Worm (Caenorhabditis elegans): Measurements from ENCODE around the gene M04B2.6.

M04B2.6 gene

ce11 chrIV:11510664-11511063 lies at the start of gene M04B2.6:
M04B2.6 (minus strand) TSS chrIV:11510764.
- TF ChIP-seq W03F9.2 (tag; optimal IDR thresholded peaks at IDR 0.05) (no peak), him-1 (tag; optimal IDR thresholded peaks at IDR 0.05) (no peak), dao-5 (tag; optimal IDR thresholded peaks at IDR 0.05) (no peak)

- no peak for TF ChIP-seq dao-5 (tag; optimal IDR thresholded peaks at IDR 0.05)
- TF ChIP-seq him-1 (tag; optimal IDR thresholded peaks at IDR 0.05), result no peak
- no peak for TF ChIP-seq W03F9.2 (tag; optimal IDR thresholded peaks at IDR 0.05)
These were observed 41.2 kb upstream of the M04B2.6 start, which contains the start of gene col-128 for ce11 chrIV:11551813-11552212. col-128 (minus strand) TSS chrIV:11551960.

- TF ChIP-seq him-1 (tag; optimal IDR thresholded peaks at IDR 0.05), result peak; percentile 65
- TF ChIP-seq dao-5 (tag; optimal IDR thresholded peaks at IDR 0.05), result peak; percentile 63
- TF ChIP-seq W03F9.2 (tag; optimal IDR thresholded peaks at IDR 0.05), result peak; percentile 69
These were observed 39.1 kb upstream of the M04B2.6 start for ce11 chrIV:11549694-11550093.

DNA sequence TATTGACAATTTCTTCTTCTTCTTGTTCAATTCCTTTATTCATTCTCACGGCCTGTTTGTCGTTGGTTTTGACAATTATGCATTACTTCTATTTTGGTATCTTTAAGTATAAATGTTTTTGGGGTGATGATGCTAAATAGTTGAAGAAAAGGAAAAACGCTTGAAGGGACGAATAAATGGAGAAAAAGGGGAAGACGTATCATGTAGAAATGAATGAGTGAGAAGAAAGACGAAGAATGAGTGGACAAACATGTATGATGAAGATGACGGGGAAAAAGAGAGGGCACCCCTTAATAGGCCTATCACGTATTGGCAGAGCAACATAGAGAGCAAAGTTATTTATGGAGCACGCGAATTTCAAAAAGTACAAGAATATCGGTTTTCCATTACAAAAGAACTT lies 38.1 kb upstream of the M04B2.6 start, which contains the start of gene M04B2.7:
M04B2.7 (minus strand) TSS at position 101 of the 400 bp plus-strand sequence.
- TF ChIP-seq him-1 (tag; optimal IDR thresholded peaks at IDR 0.05), result no peak
- no peak for TF ChIP-seq dao-5 (tag; optimal IDR thresholded peaks at IDR 0.05)
- TF ChIP-seq W03F9.2 (tag; optimal IDR thresholded peaks at IDR 0.05), result no peak

- TF ChIP-seq dao-5 (tag; optimal IDR thresholded peaks at IDR 0.05) (peak; percentile 2), W03F9.2 (tag; optimal IDR thresholded peaks at IDR 0.05) (no peak)
These were observed 17.2 kb upstream of the M04B2.6 start, which contains the start of gene M04B2.2 for ce11 chrIV:11527752-11528151. M04B2.2 (plus strand) TSS chrIV:11528052.

DNA sequence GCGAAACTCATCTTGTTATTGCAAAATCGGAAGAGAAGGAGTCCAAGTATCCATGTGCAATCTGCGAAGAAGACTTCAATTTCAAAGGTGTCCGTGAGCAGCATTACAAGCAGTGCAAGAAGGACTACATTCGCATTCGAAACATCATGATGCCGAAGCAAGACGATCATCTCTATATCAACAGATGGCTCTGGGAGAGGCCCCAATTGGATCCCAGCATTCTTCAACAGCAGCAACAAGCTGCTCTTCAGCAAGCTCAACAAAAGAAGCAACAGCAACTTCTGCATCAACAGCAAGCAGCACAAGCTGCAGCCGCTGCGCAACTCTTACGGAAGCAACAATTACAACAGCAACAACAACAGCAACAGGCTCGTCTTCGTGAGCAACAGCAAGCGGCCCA lies 15.6 kb upstream of the M04B2.6 start:
- TF ChIP-seq him-1 (tag; optimal IDR thresholded peaks at IDR 0.05), result no peak

DNA sequence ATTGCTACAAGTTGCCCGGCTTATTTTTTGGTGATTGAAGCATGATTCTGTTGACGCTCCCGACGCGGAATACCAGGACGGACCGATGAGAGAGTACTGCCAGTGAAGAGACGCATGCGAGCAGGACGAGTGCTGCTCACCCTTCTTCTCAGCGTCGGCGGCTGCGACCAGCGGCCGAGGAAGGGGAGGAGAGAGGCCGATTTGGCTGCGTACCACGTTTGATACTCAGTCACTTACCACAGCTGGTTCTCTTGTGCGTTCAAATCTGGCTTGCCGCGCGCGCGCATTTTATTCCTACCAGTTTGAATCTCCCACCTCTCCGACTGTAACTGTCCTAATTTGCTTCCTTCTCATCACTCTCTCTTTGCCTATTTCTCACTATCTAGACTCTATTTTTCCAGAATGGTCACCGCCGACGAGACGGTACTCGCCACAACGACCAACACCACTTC lies 13.7 kb upstream of the M04B2.6 start, which contains the start of gene mep-1:
mep-1 (plus strand) TSS at position 402 of the 452 bp plus-strand sequence.
- no peak for TF ChIP-seq dao-5 (tag; optimal IDR thresholded peaks at IDR 0.05)
- TF ChIP-seq him-1 (tag; optimal IDR thresholded peaks at IDR 0.05), result peak; percentile 50
- TF ChIP-seq W03F9.2 (tag; optimal IDR thresholded peaks at IDR 0.05), result peak; percentile 24

DNA sequence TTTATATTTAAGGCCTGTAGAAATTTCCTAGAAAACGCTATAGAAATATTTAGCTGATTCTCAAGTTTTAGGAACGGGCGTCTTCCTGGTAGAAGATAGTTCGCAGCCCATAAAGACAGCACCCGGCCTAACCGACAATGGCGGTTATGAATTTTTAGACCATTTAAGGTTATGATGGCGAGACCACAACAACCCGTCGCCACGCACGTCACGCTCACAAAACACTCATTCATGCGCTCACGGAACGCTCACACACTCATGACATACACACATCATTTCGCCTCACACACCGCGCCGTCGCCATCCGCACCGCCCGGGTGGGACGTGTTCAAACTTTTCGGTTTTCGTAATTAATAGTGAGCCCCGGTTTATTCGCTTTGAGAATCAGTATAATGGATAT lies 13.1 kb upstream of the M04B2.6 start:
- TF ChIP-seq dao-5 (tag; optimal IDR thresholded peaks at IDR 0.05) (no peak), W03F9.2 (tag; optimal IDR thresholded peaks at IDR 0.05) (no peak), him-1 (tag; optimal IDR thresholded peaks at IDR 0.05) (no peak)

DNA sequence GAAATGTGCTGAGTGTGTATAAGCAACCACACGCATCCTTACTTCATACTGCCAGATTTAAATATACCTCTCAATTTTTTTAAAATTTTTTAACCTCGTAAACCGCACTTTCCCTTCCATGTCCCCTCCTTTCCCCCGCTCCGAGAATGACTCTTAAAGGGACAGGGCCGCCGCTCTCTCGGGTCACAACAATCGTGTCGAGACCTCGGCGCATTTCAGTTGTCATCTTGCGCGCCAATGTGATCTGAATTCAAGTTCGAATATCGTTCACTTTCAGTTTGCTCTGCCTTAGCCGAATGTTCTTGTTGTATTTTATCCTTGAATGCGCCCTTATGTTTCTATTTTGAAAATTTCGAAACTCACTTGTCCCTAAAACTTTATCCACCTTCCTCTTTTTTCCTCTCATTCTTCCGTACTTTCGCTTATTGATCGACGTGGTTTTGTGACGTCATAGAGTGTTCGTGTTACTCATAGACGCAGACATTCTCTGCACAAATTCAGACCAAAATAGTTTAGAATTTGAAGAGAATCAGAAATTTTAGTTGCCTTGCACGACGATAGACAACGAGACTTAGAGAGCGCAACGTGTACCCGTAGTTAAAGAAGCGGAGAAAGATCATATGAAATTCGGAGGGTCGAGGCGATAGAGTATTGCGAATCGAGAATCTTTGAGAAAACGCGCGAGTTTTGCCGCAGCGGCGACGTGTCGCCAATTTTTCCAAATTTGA lies 11.8 kb upstream of the M04B2.6 start:
- TF ChIP-seq dao-5 (tag; optimal IDR thresholded peaks at IDR 0.05), result no peak
- peak; percentile 22 for TF ChIP-seq W03F9.2 (tag; optimal IDR thresholded peaks at IDR 0.05)

- TF ChIP-seq W03F9.2 (tag; optimal IDR thresholded peaks at IDR 0.05), result no peak
- no peak for TF ChIP-seq him-1 (tag; optimal IDR thresholded peaks at IDR 0.05)
- TF ChIP-seq dao-5 (tag; optimal IDR thresholded peaks at IDR 0.05), result no peak
These were observed 10.4 kb upstream of the M04B2.6 start, which contains the start of the genes M04B2.4 and gfl-1 for ce11 chrIV:11520960-11521359. M04B2.4 (minus strand) TSS chrIV:11521031. gfl-1 (plus strand) TSS chrIV:11521290.

DNA sequence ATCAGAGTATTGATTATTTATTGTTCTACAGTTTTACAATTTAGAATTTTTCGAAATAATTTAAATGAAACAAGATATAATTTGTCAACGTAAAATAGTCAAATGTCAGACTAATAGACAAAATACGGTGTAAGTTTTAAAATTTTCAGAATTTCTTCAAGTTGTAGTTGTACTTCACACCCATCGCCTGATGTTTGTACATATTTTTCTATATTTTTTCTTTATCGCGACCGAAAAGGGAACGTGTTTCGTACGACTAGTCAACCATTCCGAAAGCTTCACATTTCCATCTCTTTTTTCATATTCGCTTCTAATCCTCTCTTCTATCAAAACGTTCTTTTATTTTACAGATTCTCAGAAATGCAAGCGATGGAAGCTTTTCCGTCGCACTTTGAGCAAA lies 6.1 kb downstream of the M04B2.6 start, which contains the start of gene twk-25:
twk-25 (plus strand) TSS at position 301 of the 400 bp plus-strand sequence.
- no peak for TF ChIP-seq dao-5 (tag; optimal IDR thresholded peaks at IDR 0.05)
- no peak for TF ChIP-seq W03F9.2 (tag; optimal IDR thresholded peaks at IDR 0.05)
- TF ChIP-seq him-1 (tag; optimal IDR thresholded peaks at IDR 0.05), result no peak

- no peak for TF ChIP-seq him-1 (tag; optimal IDR thresholded peaks at IDR 0.05)
- TF ChIP-seq dao-5 (tag; optimal IDR thresholded peaks at IDR 0.05), result no peak
- TF ChIP-seq W03F9.2 (tag; optimal IDR thresholded peaks at IDR 0.05), result no peak
These were observed 6.9 kb downstream of the M04B2.6 start for ce11 chrIV:11503654-11504053.

- TF ChIP-seq him-1 (tag; optimal IDR thresholded peaks at IDR 0.05) (no peak), W03F9.2 (tag; optimal IDR thresholded peaks at IDR 0.05) (no peak), dao-5 (tag; optimal IDR thresholded peaks at IDR 0.05) (no peak)
These were observed 10.1 kb downstream of the M04B2.6 start, which contains the start of gene H21P03.10 for ce11 chrIV:11500421-11500820. H21P03.10 (plus strand) TSS chrIV:11500721.

DNA sequence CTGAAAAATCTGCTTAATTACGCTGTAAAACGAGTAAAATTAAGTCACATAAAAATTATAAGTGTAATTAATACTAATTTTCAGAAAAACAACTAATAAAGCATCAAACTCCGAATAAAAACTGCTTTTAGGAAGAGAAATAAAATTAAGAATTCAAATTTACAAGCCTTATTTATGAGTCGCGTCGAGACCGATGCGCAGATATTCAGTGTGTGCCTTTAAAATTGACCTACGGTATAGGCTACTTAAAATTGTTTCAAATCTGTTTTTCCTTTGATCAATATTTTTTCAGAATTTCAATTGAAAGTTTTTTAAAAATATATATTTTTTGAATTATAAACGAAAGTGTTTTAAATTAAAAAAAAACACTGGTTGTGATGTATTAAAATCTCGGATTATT lies 12.4 kb downstream of the M04B2.6 start, which contains the start of gene sms-1:
sms-1 (minus strand) TSS at position 6 of the 400 bp plus-strand sequence.
- TF ChIP-seq W03F9.2 (tag; optimal IDR thresholded peaks at IDR 0.05) (no peak), him-1 (tag; optimal IDR thresholded peaks at IDR 0.05) (no peak), dao-5 (tag; optimal IDR thresholded peaks at IDR 0.05) (no peak)
